Fruit fly (Drosophila melanogaster) whole organism, embryonic: ENCODE data around the gene hry.

ENCODE experiments used
- Awh ChIP-seq: fragments of 200-800 bp; sonication (Bioruptor generic); IDR thresholded peaks from 2 replicates; pipeline ENCODE4, ENCODE4 v1.3.6; 2022; ENCODE audit warnings: missing biosample characterization, missing genetic modification characterization
- CG12071 ChIP-seq: fragments of 200-800 bp; sonication (Bioruptor generic); optimal IDR thresholded peaks from 3 replicates; lab custom pipeline; 2018; ENCODE audit warnings: missing biosample characterization, mild to moderate bottlenecking, missing genetic modification characterization
- CG13123 ChIP-seq: fragments of 200-800 bp; sonication (Bioruptor generic); optimal IDR thresholded peaks from 2 replicates; lab custom pipeline; 2016; ENCODE audit warnings: missing biosample characterization, missing genetic modification characterization
- CG13894 ChIP-seq: fragments of 200-800 bp; sonication (Bioruptor generic); optimal IDR thresholded peaks from 3 replicates; lab custom pipeline; 2018; ENCODE audit warnings: missing biosample characterization, mild to moderate bottlenecking, missing genetic modification characterization, moderate library complexity
- CG14965 ChIP-seq: fragments of 200-800 bp; sonication (Bioruptor generic); optimal IDR thresholded peaks from 2 replicates; lab custom pipeline; 2016; ENCODE audit warnings: missing biosample characterization, missing genetic modification characterization, borderline replicate concordance
- CG15514 ChIP-seq: fragments of 200-800 bp; sonication (Bioruptor generic); optimal IDR thresholded peaks from 3 replicates; lab custom pipeline; 2017; ENCODE audit warnings: missing biosample characterization, missing genetic modification characterization, mild to moderate bottlenecking, moderate library complexity, missing genetic modification reagents
- CG17359 ChIP-seq: fragments of 200-800 bp; sonication (Bioruptor generic); optimal IDR thresholded peaks from 3 replicates; lab custom pipeline; 2018; ENCODE audit warnings: missing biosample characterization, mild to moderate bottlenecking, missing genetic modification characterization, moderate library complexity
- CG17568 ChIP-seq: fragments of 200-800 bp; sonication (Bioruptor generic); optimal IDR thresholded peaks from 2 replicates; lab custom pipeline; 2018; ENCODE audit warnings: missing biosample characterization, mild to moderate bottlenecking, missing genetic modification characterization, moderate library complexity
- CG18011 ChIP-seq: fragments of 200-800 bp; sonication (Bioruptor generic); optimal IDR thresholded peaks from 2 replicates; lab custom pipeline; 2017; ENCODE audit warnings: missing biosample characterization, missing genetic modification characterization, mild to moderate bottlenecking, moderate library complexity, missing genotype
- CG2116 ChIP-seq: fragments of 200-800 bp; sonication (Bioruptor generic); optimal IDR thresholded peaks from 3 replicates; lab custom pipeline; 2018; ENCODE audit warnings: missing biosample characterization, mild to moderate bottlenecking, missing genetic modification characterization
- CG30403 ChIP-seq: fragments of 200-800 bp; sonication (Bioruptor generic); optimal IDR thresholded peaks from 3 replicates; lab custom pipeline; 2016; ENCODE audit warnings: missing biosample characterization, missing genetic modification characterization
- CG3065 ChIP-seq: fragments of 200-800 bp; sonication (Bioruptor generic); optimal IDR thresholded peaks from 2 replicates; lab custom pipeline; 2016; ENCODE audit warnings: missing biosample characterization, missing genetic modification characterization
- CG33557 ChIP-seq: fragments of 200-800 bp; sonication (Bioruptor generic); optimal IDR thresholded peaks from 2 replicates; lab custom pipeline; 2019; ENCODE audit warnings: missing biosample characterization, mild to moderate bottlenecking, missing genetic modification characterization, moderate library complexity
- CG34224 ChIP-seq: fragments of 200-800 bp; sonication (Bioruptor generic); IDR thresholded peaks from 3 replicates; pipeline ENCODE4 v1.3.6; 2022; ENCODE audit warnings: missing biosample characterization, missing genetic modification characterization; ENCODE audit not compliant: partially characterized antibody
- CG3847 ChIP-seq: fragments of 200-800 bp; sonication (Bioruptor generic); IDR thresholded peaks from 2 replicates; pipeline ENCODE4 v1.3.6; 2022; ENCODE audit warnings: missing biosample characterization, missing genetic modification characterization
- CG4730 ChIP-seq: fragments of 200-800 bp; sonication (Bioruptor generic); IDR thresholded peaks from 2 replicates; pipeline ENCODE4 v1.3.6; 2022; ENCODE audit warnings: missing biosample characterization, missing genetic modification characterization
- CG5245 ChIP-seq: fragments of 200-800 bp; sonication (Bioruptor generic); optimal IDR thresholded peaks from 3 replicates; lab custom pipeline; 2016; ENCODE audit warnings: missing biosample characterization, missing genetic modification characterization
- CG6175 ChIP-seq: fragments of 200-800 bp; sonication (Bioruptor generic); IDR thresholded peaks from 3 replicates; pipeline ENCODE4 v1.3.6; 2022; ENCODE audit warnings: missing biosample characterization, missing genetic modification characterization
- CG6254 ChIP-seq: fragments of 200-800 bp; sonication (Bioruptor generic); optimal IDR thresholded peaks from 3 replicates; lab custom pipeline; 2017; ENCODE audit warnings: mild to moderate bottlenecking, missing biosample characterization, missing genetic modification reagents, missing genetic modification characterization
- CG7271 ChIP-seq: fragments of 200-800 bp; sonication (Bioruptor generic); optimal IDR thresholded peaks from 2 replicates; lab custom pipeline; 2018; ENCODE audit warnings: missing biosample characterization, mild to moderate bottlenecking, missing genetic modification characterization, moderate library complexity
- CG8281 ChIP-seq: fragments of 200-800 bp; sonication (Bioruptor generic); optimal IDR thresholded peaks from 2 replicates; lab custom pipeline; 2018; ENCODE audit warnings: missing biosample characterization, mild to moderate bottlenecking, missing genetic modification characterization, moderate library complexity
- CTCF ChIP-seq: fragments of 200-800 bp; sonication (Bioruptor generic); optimal IDR thresholded peaks from 2 replicates; lab custom pipeline; 2017; ENCODE audit warnings: missing biosample characterization, mild to moderate bottlenecking, missing genetic modification characterization, moderate library complexity
- Dll ChIP-seq: fragments of 200-800 bp; sonication (Bioruptor generic); IDR thresholded peaks from 4 replicates; pipeline ENCODE4 v1.3.6; 2022; ENCODE audit warnings: missing biosample characterization, missing genetic modification characterization; ENCODE audit not compliant: partially characterized antibody
- Doc2 ChIP-seq: fragments of 200-800 bp; sonication (Bioruptor generic); IDR thresholded peaks from 2 replicates; pipeline ENCODE4 v1.3.6; 2022; ENCODE audit warnings: missing biosample characterization, missing genetic modification characterization
- Dp ChIP-seq: fragments of 200-800 bp; sonication (Bioruptor generic); optimal IDR thresholded peaks from 2 replicates; lab custom pipeline; 2018; ENCODE audit warnings: missing biosample characterization, mild to moderate bottlenecking, missing genetic modification characterization, moderate library complexity
- Elba2 ChIP-seq: fragments of 200-800 bp; sonication (Bioruptor generic); optimal IDR thresholded peaks from 3 replicates; lab custom pipeline; 2016; ENCODE audit warnings: missing biosample characterization, missing genetic modification characterization
- Ets65A ChIP-seq: fragments of 200-800 bp; sonication (Bioruptor generic); peaks from one replicate; lab custom pipeline; 2016; ENCODE audit warnings: missing biosample characterization, missing genetic modification characterization
- Fer1 ChIP-seq: fragments of 200-800 bp; sonication (Bioruptor generic); optimal IDR thresholded peaks from 2 replicates; lab custom pipeline; 2017; ENCODE audit warnings: missing biosample characterization, mild to moderate bottlenecking, missing genetic modification characterization
- Gsc ChIP-seq: fragments of 200-800 bp; sonication (Bioruptor generic); IDR thresholded peaks from 2 replicates; pipeline ENCODE4 v1.3.6; 2022; ENCODE audit warnings: missing biosample characterization, missing genetic modification characterization
- H15 ChIP-seq: fragments of 200-800 bp; sonication (Bioruptor generic); IDR thresholded peaks from 3 replicates; pipeline ENCODE4 v1.3.6; 2022; ENCODE audit warnings: missing biosample characterization, missing genetic modification characterization
- HLH54F ChIP-seq: fragments of 200-800 bp; sonication (Bioruptor generic); optimal IDR thresholded peaks from 3 replicates; lab custom pipeline; 2016; ENCODE audit warnings: missing biosample characterization, missing genetic modification characterization
- Hmr ChIP-seq: fragments of 200-800 bp; sonication (Bioruptor generic); optimal IDR thresholded peaks from 3 replicates; lab custom pipeline; 2017; ENCODE audit warnings: mild to moderate bottlenecking, missing biosample characterization, missing genetic modification reagents, missing genetic modification characterization
- Lim3 ChIP-seq: fragments of 200-800 bp; sonication (Bioruptor generic); IDR thresholded peaks from 2 replicates; pipeline ENCODE4 v1.3.6; 2022; ENCODE audit warnings: missing biosample characterization, missing genetic modification characterization
- MESR4 ChIP-seq: fragments of 200-800 bp; sonication (Bioruptor generic); optimal IDR thresholded peaks from 2 replicates; lab custom pipeline; 2018; ENCODE audit warnings: missing biosample characterization, mild to moderate bottlenecking, missing genetic modification characterization, moderate library complexity
- NK7.1 ChIP-seq: fragments of 200-800 bp; sonication (Bioruptor generic); optimal IDR thresholded peaks from 3 replicates; lab custom pipeline; 2016; ENCODE audit warnings: missing biosample characterization, missing genetic modification characterization
- NfI ChIP-seq: fragments of 200-800 bp; sonication (Bioruptor generic); optimal IDR thresholded peaks from 3 replicates; lab custom pipeline; 2018; ENCODE audit warnings: missing biosample characterization, mild to moderate bottlenecking, missing genetic modification characterization, moderate library complexity
- PHDP ChIP-seq: fragments of 200-800 bp; sonication (Bioruptor generic); optimal IDR thresholded peaks from 3 replicates; lab custom pipeline; 2018; ENCODE audit warnings: missing biosample characterization, mild to moderate bottlenecking, missing genetic modification characterization, moderate library complexity
- Sin3A ChIP-seq: fragments of >200 bp; optimal IDR thresholded peaks from 2 replicates; lab custom pipeline; 2018
- ase ChIP-seq: fragments of 200-800 bp; sonication (Bioruptor generic); IDR thresholded peaks from 3 replicates; pipeline ENCODE4 v1.3.6; 2022; ENCODE audit warnings: missing biosample characterization, missing genetic modification characterization
- cas ChIP-seq: fragments of 200-800 bp; sonication (Bioruptor generic); IDR thresholded peaks from 2 replicates; pipeline ENCODE4 v1.3.6; 2022; ENCODE audit warnings: missing biosample characterization, missing genetic modification characterization
- dati ChIP-seq: fragments of 200-800 bp; sonication (Bioruptor generic); IDR thresholded peaks from 2 replicates; pipeline ENCODE4 v1.3.6; 2022; ENCODE audit warnings: missing biosample characterization, missing genetic modification characterization
- her ChIP-seq: fragments of 200-800 bp; sonication (Bioruptor generic); optimal IDR thresholded peaks from 2 replicates; lab custom pipeline; 2016; ENCODE audit warnings: missing biosample characterization, missing genetic modification characterization
- hth ChIP-seq: fragments of >200 bp; optimal IDR thresholded peaks from 2 replicates; lab custom pipeline; 2017; ENCODE audit warnings: inconsistent platforms
- jing ChIP-seq: fragments of 200-800 bp; sonication (Bioruptor generic); optimal IDR thresholded peaks from 2 replicates; lab custom pipeline; 2018; ENCODE audit warnings: missing biosample characterization, mild to moderate bottlenecking, missing genetic modification characterization
- pho ChIP-seq: fragments of 200-800 bp; sonication (Bioruptor generic); optimal IDR thresholded peaks from 2 replicates; lab custom pipeline; 2016; ENCODE audit warnings: missing biosample characterization, missing genetic modification characterization
- phol ChIP-seq: fragments of 200-800 bp; sonication (Bioruptor generic); optimal IDR thresholded peaks from 3 replicates; lab custom pipeline; 2018; ENCODE audit warnings: missing biosample characterization, mild to moderate bottlenecking, missing genetic modification characterization, moderate library complexity
- pita ChIP-seq: fragments of 200-800 bp; sonication (Bioruptor generic); optimal IDR thresholded peaks from 2 replicates; lab custom pipeline; 2017; ENCODE audit warnings: missing biosample characterization, mild to moderate bottlenecking, missing genetic modification characterization
- salm ChIP-seq: fragments of 200-800 bp; sonication (Bioruptor generic); optimal IDR thresholded peaks from 2 replicates; lab custom pipeline; 2018; ENCODE audit warnings: missing biosample characterization, mild to moderate bottlenecking, missing genetic modification characterization
- sc ChIP-seq, 3 experiments: fragments of >200 bp in 2 of 3; fragments of 200-800 bp in 1 of 3; sonication (Bioruptor generic) in 1 of 3; optimal IDR thresholded peaks; 2 replicates in 2 of 3; 3 replicates in 1 of 3; lab custom pipeline; 2017; ENCODE audit warnings: mild to moderate bottlenecking in 1 of 3, missing biosample characterization in 1 of 3, missing genetic modification characterization in 1 of 3, missing genetic modification reagents in 1 of 3
- trem ChIP-seq: fragments of 200-800 bp; optimal IDR thresholded peaks from 3 replicates; lab custom pipeline; 2019; ENCODE audit warnings: missing biosample characterization, mild to moderate bottlenecking, missing genetic modification characterization, moderate library complexity
- z ChIP-seq: fragments of 200-800 bp; sonication (Bioruptor generic); IDR thresholded peaks from 3 replicates; pipeline ENCODE4 v1.3.6; 2022; ENCODE audit warnings: missing biosample characterization, missing genetic modification characterization

The hry gene

dm6 chr3L:8696487-8696954 is 21.0 kb downstream of the hry start (continued):
- peak; percentile 93 for TF ChIP-seq CG6175 (GFP tag; lab: Robert Waterston, UW)
- TF ChIP-seq CG34224 (GFP tag; lab: Robert Waterston, UW), result no peak
- peak; percentile 62 for TF ChIP-seq NfI (GFP tag; lab: Kevin White, UChicago)
- no peak for TF ChIP-seq CG7271 (tag; lab: Kevin White, UChicago)
- peak; percentile 63; the same call in 1 of the 3 replicates for TF ChIP-seq z
- no peak for TF ChIP-seq Dp
- no peak for TF ChIP-seq Gsc (GFP tag; lab: Robert Waterston, UW)
- TF ChIP-seq CG17359 (tag; lab: Kevin White, UChicago), result peak; percentile 76
- no peak for TF ChIP-seq CG18011 (GFP tag; lab: Kevin White, UChicago)
- TF ChIP-seq CG5245 (GFP tag; lab: Kevin White, UChicago), result no peak
- no peak for TF ChIP-seq CG30403 (GFP tag; lab: Kevin White, UChicago)
- peak; percentile 62 for TF ChIP-seq CG13123 (GFP tag; lab: Kevin White, UChicago)
- TF ChIP-seq CG3065 (GFP tag; lab: Kevin White, UChicago), result peak; percentile 35
- peak; percentile 52 for TF ChIP-seq salm (tag; lab: Kevin White, UChicago)
- TF ChIP-seq pita, result no peak
- peak; percentile 42 for TF ChIP-seq CG2116 (GFP tag; lab: Kevin White, UChicago)
- no peak for TF ChIP-seq Doc2
- TF ChIP-seq CG15514 (GFP tag; lab: Kevin White, UChicago), result peak; percentile 82
- TF ChIP-seq CG6254, result peak; percentile 77
- TF ChIP-seq CTCF, result peak; percentile 12
- TF ChIP-seq CG14965 (GFP tag; lab: Kevin White, UChicago), result no peak
- TF ChIP-seq pho (GFP tag; lab: Kevin White, UChicago), result peak; percentile 37
- peak; percentile 69 for TF ChIP-seq CG12071
- peak; percentile 46 for TF ChIP-seq CG17568 (GFP tag; lab: Kevin White, UChicago)
- TF ChIP-seq Hmr (GFP tag; lab: Kevin White, UChicago), result peak; percentile 84
- 0 out of 4 replicates have a peak, but pooled peaks have one; percentile 13 for TF ChIP-seq Dll (GFP tag; lab: Robert Waterston, UW)
- TF ChIP-seq CG13894 (tag; lab: Kevin White, UChicago), result peak; percentile 55
- TF ChIP-seq NK7.1, result no peak
- no peak for TF ChIP-seq sc (optimal IDR thresholded peaks at IDR 0.05; lab: Kevin White, UChicago)
- peak; percentile 76 for TF ChIP-seq sc (GFP tag; optimal IDR thresholded peaks at IDR 0.05; lab: Kevin White, UChicago)
- peak; percentile 63 for TF ChIP-seq Ets65A (GFP tag; lab: Kevin White, UChicago)
- peak; percentile 80; the same call in 1 of the 2 replicates for TF ChIP-seq Awh
- TF ChIP-seq H15 (GFP tag; lab: Robert Waterston, UW), result no peak
- TF ChIP-seq MESR4, result no peak
- TF ChIP-seq Elba2 (GFP tag; lab: Kevin White, UChicago), result no peak
- peak; percentile 83 for TF ChIP-seq Fer1
- 0 out of 2 replicates have a peak, but pooled peaks have one; percentile 20 for TF ChIP-seq CG3847 (GFP tag; lab: Robert Waterston, UW)
- TF ChIP-seq trem (tag; lab: Kevin White, UChicago), result peak; percentile 1
- no peak for TF ChIP-seq Sin3A (lab: Kevin White, UChicago)
- no peak for TF ChIP-seq jing (GFP tag; lab: Kevin White, UChicago)
- TF ChIP-seq CG4730 (GFP tag; lab: Robert Waterston, UW), result no peak
- TF ChIP-seq hth (lab: Kevin White, UChicago), result no peak
- TF ChIP-seq ase (GFP tag; lab: Robert Waterston, UW), result peak; percentile 24; the same call in 1 of the 3 replicates
- peak; percentile 66 for TF ChIP-seq CG33557
- TF ChIP-seq CG8281 (tag; lab: Kevin White, UChicago), result peak; percentile 74
- 0 out of 2 replicates have a peak, but pooled peaks have one; percentile 19 for TF ChIP-seq Lim3 (GFP tag; lab: Robert Waterston, UW)
- no peak for TF ChIP-seq phol (tag; lab: Kevin White, UChicago)
- TF ChIP-seq her (GFP tag; lab: Kevin White, UChicago), result no peak
- TF ChIP-seq HLH54F, result no peak
- peak; percentile 66 for TF ChIP-seq PHDP (tag; lab: Kevin White, UChicago)
- no peak for TF ChIP-seq cas (GFP tag; lab: Robert Waterston, UW)
- no peak for TF ChIP-seq dati (GFP tag; lab: Robert Waterston, UW)
